Fruit fly (Drosophila melanogaster) whole organism, embryonic: ENCODE measurements around the gene vari.

Experiments
- Ada2b ChIP-seq: fragments of 200-800 bp; sonication (Bioruptor generic); IDR thresholded peaks from 2 replicates; pipeline ENCODE4 v1.3.6; 2022; ENCODE audit warnings: missing biosample characterization, missing genetic modification characterization
- Aef1 ChIP-seq: fragments of 200-800 bp; sonication (Bioruptor generic); IDR thresholded peaks from 3 replicates; pipeline ENCODE4 v1.3.6; 2022; ENCODE audit warnings: missing biosample characterization, missing genetic modification characterization
- CG11504 ChIP-seq: fragments of 200-800 bp; sonication (Bioruptor generic); optimal IDR thresholded peaks from 3 replicates; lab custom pipeline; 2019; ENCODE audit warnings: missing biosample characterization, mild to moderate bottlenecking, missing genetic modification characterization, moderate library complexity
- CG11560 ChIP-seq: fragments of 200-800 bp; sonication (Bioruptor generic); IDR thresholded peaks from 3 replicates; pipeline ENCODE4 v1.3.6; 2022; ENCODE audit warnings: missing biosample characterization, missing genetic modification characterization
- CG14014 ChIP-seq: fragments of 200-800 bp; sonication (Bioruptor generic); IDR thresholded peaks from 2 replicates; pipeline ENCODE4 v1.3.6; 2022; ENCODE audit warnings: missing biosample characterization, missing genetic modification characterization
- CG14441 ChIP-seq: fragments of 200-800 bp; sonication (Bioruptor generic); IDR thresholded peaks from 2 replicates; pipeline ENCODE4 v1.3.6; 2022; ENCODE audit warnings: missing biosample characterization, missing genetic modification characterization
- CG17802 ChIP-seq: fragments of 200-800 bp; sonication (Bioruptor generic); optimal IDR thresholded peaks from 2 replicates; lab custom pipeline; 2018; ENCODE audit warnings: missing biosample characterization, mild to moderate bottlenecking, missing genetic modification characterization, moderate library complexity
- CG4282 ChIP-seq: fragments of 200-800 bp; sonication (Bioruptor generic); optimal IDR thresholded peaks from 2 replicates; lab custom pipeline; 2016; ENCODE audit warnings: missing biosample characterization, missing genetic modification characterization
- CG4360 ChIP-seq: fragments of 200-800 bp; sonication (Bioruptor generic); IDR thresholded peaks from 2 replicates; pipeline ENCODE4 v1.3.6; 2022; ENCODE audit warnings: missing biosample characterization, missing genetic modification characterization
- CG6272 ChIP-seq: fragments of 200-800 bp; sonication (Bioruptor generic); IDR thresholded peaks from 2 replicates; pipeline ENCODE4 v1.3.6; 2022; ENCODE audit warnings: missing biosample characterization, missing genetic modification characterization
- CG7271 ChIP-seq: fragments of 200-800 bp; sonication (Bioruptor generic); optimal IDR thresholded peaks from 2 replicates; lab custom pipeline; 2018; ENCODE audit warnings: missing biosample characterization, mild to moderate bottlenecking, missing genetic modification characterization, moderate library complexity
- CG8089 ChIP-seq: fragments of 200-800 bp; sonication (Bioruptor generic); optimal IDR thresholded peaks from 3 replicates; lab custom pipeline; 2016; ENCODE audit warnings: missing biosample characterization, missing genetic modification characterization
- CG9437 ChIP-seq: fragments of 200-800 bp; sonication (Bioruptor generic); optimal IDR thresholded peaks from 2 replicates; lab custom pipeline; 2018; ENCODE audit warnings: missing biosample characterization, mild to moderate bottlenecking, missing genetic modification characterization
- CG9609 ChIP-seq: fragments of 200-800 bp; sonication (Bioruptor generic); optimal IDR thresholded peaks from 3 replicates; lab custom pipeline; 2016; ENCODE audit warnings: missing biosample characterization, missing genetic modification characterization
- D19A ChIP-seq: fragments of 200-800 bp; optimal IDR thresholded peaks from 3 replicates; lab custom pipeline; 2019; ENCODE audit warnings: missing biosample characterization, mild to moderate bottlenecking, missing genetic modification characterization, moderate library complexity
- Dek ChIP-seq: fragments of 200-800 bp; sonication (Bioruptor generic); optimal IDR thresholded peaks from 3 replicates; lab custom pipeline; 2019; ENCODE audit warnings: missing biosample characterization, mild to moderate bottlenecking, missing genetic modification characterization, moderate library complexity
- Drgx ChIP-seq: fragments of 200-800 bp; sonication (Bioruptor generic); IDR thresholded peaks from 2 replicates; pipeline ENCODE4 v1.3.6; 2022; ENCODE audit warnings: missing biosample characterization, missing genetic modification characterization
- Ets65A ChIP-seq: fragments of 200-800 bp; sonication (Bioruptor generic); peaks from one replicate; lab custom pipeline; 2016; ENCODE audit warnings: missing biosample characterization, missing genetic modification characterization
- H15 ChIP-seq: fragments of 200-800 bp; sonication (Bioruptor generic); IDR thresholded peaks from 3 replicates; pipeline ENCODE4 v1.3.6; 2022; ENCODE audit warnings: missing biosample characterization, missing genetic modification characterization
- HHEX ChIP-seq: fragments of 200-800 bp; sonication (Bioruptor generic); optimal IDR thresholded peaks from 3 replicates; lab custom pipeline; 2017; ENCODE audit warnings: missing biosample characterization, mild to moderate bottlenecking, missing genetic modification characterization, missing genetic modification reagents
- HmgD ChIP-seq: fragments of 200-800 bp; sonication (Bioruptor generic); optimal IDR thresholded peaks from 3 replicates; lab custom pipeline; 2016; ENCODE audit warnings: missing biosample characterization, missing genetic modification characterization
- Med ChIP-seq: fragments of 200-800 bp; sonication (Bioruptor generic); peaks from one replicate; lab custom pipeline; 2016; ENCODE audit warnings: missing biosample characterization, missing genetic modification characterization, mild to moderate bottlenecking, inconsistent platforms, moderate library complexity
- Mrtf ChIP-seq: fragments of 200-800 bp; sonication (Bioruptor generic); IDR thresholded peaks from 3 replicates; pipeline ENCODE4 v1.3.6; 2022; ENCODE audit warnings: missing biosample characterization, missing genetic modification characterization
- Ptx1 ChIP-seq: fragments of 200-800 bp; sonication (Bioruptor generic); IDR thresholded peaks from 2 replicates; pipeline ENCODE4 v1.3.6; 2022; ENCODE audit warnings: missing biosample characterization, missing genetic modification characterization
- Rfx ChIP-seq: fragments of 200-800 bp; sonication (Bioruptor generic); IDR thresholded peaks from 2 replicates; pipeline ENCODE4 v1.3.6; 2022; ENCODE audit warnings: missing biosample characterization, missing genetic modification characterization
- Rx ChIP-seq: fragments of 200-800 bp; sonication (Bioruptor generic); IDR thresholded peaks from 2 replicates; pipeline ENCODE4 v1.3.6; 2022; ENCODE audit warnings: missing biosample characterization, missing genetic modification characterization
- Taf1 ChIP-seq: fragments of 200-800 bp; sonication (Bioruptor generic); IDR thresholded peaks from 2 replicates; pipeline ENCODE4 v1.3.6; 2022; ENCODE audit warnings: missing biosample characterization, missing genetic modification characterization
- cg ChIP-seq: fragments of 200-800 bp; sonication (Bioruptor generic); optimal IDR thresholded peaks from 3 replicates; lab custom pipeline; 2019; ENCODE audit warnings: missing biosample characterization, mild to moderate bottlenecking, missing genetic modification characterization, moderate library complexity
- esg ChIP-seq: fragments of 200-800 bp; sonication (Bioruptor generic); conservative IDR thresholded peaks from 2 replicates; pipeline ENCODE4 v1.3.6; 2022; ENCODE audit warnings: missing biosample characterization, missing genetic modification characterization
- gem ChIP-seq: fragments of 200-800 bp; sonication (Bioruptor generic); optimal IDR thresholded peaks from 2 replicates; lab custom pipeline; 2019; ENCODE audit warnings: missing biosample characterization, mild to moderate bottlenecking, missing genetic modification characterization, moderate library complexity
- hkb ChIP-seq, 2 experiments: fragments of 200-800 bp in 1 of 2; fragments of >200 bp in 1 of 2; sonication (Bioruptor generic) in 1 of 2; IDR thresholded peaks in 1 of 2; optimal IDR thresholded peaks in 1 of 2; 2 replicates each; pipeline versions ENCODE4 v1.3.6 to Lab custom; 2017 to 2022; ENCODE audit warnings: missing biosample characterization in 1 of 2, missing genetic modification characterization in 1 of 2
- ind ChIP-seq: fragments of 200-800 bp; sonication (Bioruptor generic); optimal IDR thresholded peaks from 3 replicates; lab custom pipeline; 2016; ENCODE audit warnings: missing biosample characterization, missing genetic modification characterization
- lmd ChIP-seq: fragments of 200-800 bp; sonication (Bioruptor generic); IDR thresholded peaks from 2 replicates; pipeline ENCODE4 v1.3.6; 2022; ENCODE audit warnings: missing biosample characterization, missing genetic modification characterization
- nom ChIP-seq: fragments of 200-800 bp; sonication (Bioruptor generic); optimal IDR thresholded peaks from 2 replicates; lab custom pipeline; 2017; ENCODE audit warnings: missing biosample characterization, missing genetic modification characterization, mild to moderate bottlenecking, moderate library complexity, missing genetic modification reagents
- onecut ChIP-seq: fragments of 200-800 bp; sonication (Bioruptor generic); IDR thresholded peaks from 2 replicates; pipeline ENCODE4 v1.3.6; 2022; ENCODE audit warnings: missing biosample characterization, missing genetic modification characterization
- pan ChIP-seq, 4 experiments: fragments of >200 bp in 3 of 4; fragments of 200-800 bp in 1 of 4; sonication (Bioruptor generic) in 1 of 4; optimal IDR thresholded peaks in 3 of 4; IDR thresholded peaks in 1 of 4; 2 replicates each; pipeline versions ENCODE4 v1.3.6 to Lab custom; 2017 to 2022; ENCODE audit warnings: missing biosample characterization in 2 of 4, missing genetic modification characterization in 2 of 4, mixed read lengths in 1 of 4
- ranshi ChIP-seq: fragments of 200-800 bp; sonication (Bioruptor generic); IDR thresholded peaks from 2 replicates; pipeline ENCODE4 v1.3.6; 2022; ENCODE audit warnings: missing biosample characterization, missing genetic modification characterization
- run ChIP-seq: fragments of 200-800 bp; sonication (Bioruptor generic); optimal IDR thresholded peaks from 3 replicates; lab custom pipeline; 2018; ENCODE audit warnings: missing biosample characterization, mild to moderate bottlenecking, missing genetic modification characterization
- tll ChIP-seq, 2 experiments: fragments of 200-800 bp in 1 of 2; fragments of >200 bp in 1 of 2; sonication (Bioruptor generic) in 1 of 2; optimal IDR thresholded peaks; 2 replicates each; lab custom pipeline; 2017 to 2019; ENCODE audit warnings: missing biosample characterization in 2 of 2, missing genetic modification characterization in 2 of 2, mild to moderate bottlenecking in 1 of 2, moderate library complexity in 1 of 2
- unpg ChIP-seq: fragments of 200-800 bp; sonication (Bioruptor generic); optimal IDR thresholded peaks from 3 replicates; lab custom pipeline; 2018; ENCODE audit warnings: missing biosample characterization, mild to moderate bottlenecking, missing genetic modification characterization, moderate library complexity
- wek ChIP-seq: fragments of 200-800 bp; sonication (Bioruptor generic); optimal IDR thresholded peaks from 3 replicates; lab custom pipeline; 2018; ENCODE audit warnings: missing biosample characterization, mild to moderate bottlenecking, missing genetic modification characterization, moderate library complexity

The vari gene

dm6 chr2L:20802839-20803238, 6.0 kb upstream of the vari start (continued):
- TF ChIP-seq wek (GFP tag; lab: Kevin White, UChicago) (no peak), CG17802 (tag; lab: Kevin White, UChicago) (no peak), CG4282 (GFP tag; lab: Kevin White, UChicago) (no peak), onecut (GFP tag; lab: Robert Waterston, UW) (no peak), gem (tag; lab: Kevin White, UChicago) (no peak), CG8089 (GFP tag; lab: Kevin White, UChicago) (no peak), pan (optimal IDR thresholded peaks at IDR 0.05; lab: Kevin White, UChicago) (no peak), pan (GFP tag; optimal IDR thresholded peaks at IDR 0.05 in 1 of 2, IDR thresholded peaks at IDR 0.05 in 1 of 2) (peak in 1 of 2 experiments; percentile 7), CG9437 (no peak), unpg (GFP tag; lab: Kevin White, UChicago) (no peak), ind (GFP tag; lab: Kevin White, UChicago) (no peak), CG9609 (GFP tag; lab: Kevin White, UChicago) (no peak), tll (GFP tag; optimal IDR thresholded peaks at IDR 0.05; lab: Kevin White, UChicago) (no peak)
- TF ChIP-seq, all 482 proteins: peak for 19

DNA sequence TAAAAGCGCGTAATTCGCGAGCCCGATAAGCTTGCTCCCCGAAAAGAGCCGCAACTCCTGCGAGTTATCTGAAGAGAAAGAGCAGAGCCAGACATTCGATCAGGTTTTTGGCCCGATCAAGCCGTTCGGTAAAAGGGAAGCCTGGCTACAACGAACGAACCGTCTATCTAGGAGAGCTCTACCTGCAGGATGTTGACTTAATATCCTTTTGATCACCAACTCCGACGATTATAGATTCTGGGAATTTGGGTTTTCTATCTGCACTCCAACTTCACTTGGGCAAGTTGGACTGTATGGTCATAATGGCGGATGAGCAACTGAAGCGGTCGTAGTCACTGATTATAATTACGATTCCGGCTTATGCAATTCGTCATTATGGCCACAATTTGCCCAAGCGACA, 5.4 kb upstream of the vari start:
- TF ChIP-seq hkb (optimal IDR thresholded peaks at IDR 0.05; lab: Kevin White, UChicago) (no peak), hkb (GFP tag; IDR thresholded peaks at IDR 0.05; lab: Robert Waterston, UW) (peak; percentile 12; the same call in 1 of the 2 replicates), HHEX (GFP tag; lab: Kevin White, UChicago) (peak; percentile 4), lmd (GFP tag; lab: Robert Waterston, UW) (peak; percentile 32), CG14014 (GFP tag; lab: Robert Waterston, UW) (peak; percentile 35; the same call in 1 of the 2 replicates), ranshi (peak; percentile 28; the same call in 1 of the 2 replicates), CG11560 (tag; lab: Robert Waterston, UW) (0 out of 3 replicates have a peak, but pooled peaks have one; percentile 20), CG7271 (tag; lab: Kevin White, UChicago) (no peak), nom (GFP tag; lab: Kevin White, UChicago) (peak; percentile 9), Ptx1 (GFP tag; lab: Robert Waterston, UW) (peak; percentile 51; the same call in 1 of the 2 replicates), CG6272 (GFP tag; lab: Robert Waterston, UW) (no peak), esg (GFP tag; lab: Robert Waterston, UW) (0 out of 2 replicates have a peak, but pooled peaks have one; percentile 10), H15 (peak; percentile 45; the same call in 1 of the 3 replicates), Taf1 (GFP tag; lab: Robert Waterston, UW) (0 out of 2 replicates have a peak, but pooled peaks have one; percentile 3), pan (optimal IDR thresholded peaks at IDR 0.05; lab: Kevin White, UChicago) (no peak), pan (GFP tag; optimal IDR thresholded peaks at IDR 0.05 in 1 of 2, IDR thresholded peaks at IDR 0.05 in 1 of 2) (peak in 1 of 2 experiments; percentile 52), Drgx (GFP tag; lab: Robert Waterston, UW) (peak; percentile 83), Ada2b (GFP tag; lab: Robert Waterston, UW) (peak; percentile 43; the same call in 1 of the 2 replicates), Aef1 (GFP tag; lab: Robert Waterston, UW) (peak; percentile 34; the same call in 2 of the 3 replicates), cg (no peak), run (tag; lab: Kevin White, UChicago) (no peak), CG11504 (tag; lab: Kevin White, UChicago) (peak; percentile 20), Dek (no peak), CG14441 (GFP tag; lab: Robert Waterston, UW) (peak; percentile 12; the same call in 1 of the 2 replicates), Rx (GFP tag; lab: Robert Waterston, UW) (0 out of 2 replicates have a peak, but pooled peaks have one; percentile 14), Med (GFP tag; lab: Kevin White, UChicago) (peak; percentile 23), Ets65A (GFP tag; lab: Kevin White, UChicago) (peak; percentile 88), HmgD (GFP tag; lab: Kevin White, UChicago) (no peak), Mrtf (GFP tag; lab: Robert Waterston, UW) (peak; percentile 45; the same call in 1 of the 3 replicates), CG4360 (GFP tag; lab: Robert Waterston, UW) (0 out of 2 replicates have a peak, but pooled peaks have one; percentile 11), D19A (tag; lab: Kevin White, UChicago) (no peak), Rfx (GFP tag; lab: Robert Waterston, UW) (peak; percentile 33; the same call in 1 of the 2 replicates)
